Fruit fly (Drosophila melanogaster): ENCODE measurements around the gene Ziz.
A peak's percentile ranks its signal among the peaks of the same experiment; 100 is the strongest.

Ziz gene

dm6 chr2L:7503719-7504118 is 7.6 kb upstream of the Ziz start (continued):
- TF ChIP-seq Sox14 (GFP tag; optimal IDR thresholded peaks at IDR 0.05) (peak; percentile 50), fd85E (GFP tag; optimal IDR thresholded peaks at IDR 0.05) (no peak), Sox15 (GFP tag; optimal IDR thresholded peaks at IDR 0.05) (peak; percentile 4), CG11294 (GFP tag; IDR thresholded peaks at IDR 0.05) (no peak; the same call in 1 of the 2 replicates), acj6 (GFP tag; optimal IDR thresholded peaks at IDR 0.05) (peak; percentile 65), topi (GFP tag; optimal IDR thresholded peaks at IDR 0.05) (peak; percentile 68), CG8632 (GFP tag; optimal IDR thresholded peaks at IDR 0.05) (peak; percentile 42), Lpt (GFP tag; optimal IDR thresholded peaks at IDR 0.05) (peak; percentile 52), CG1621 (tag; optimal IDR thresholded peaks at IDR 0.05) (peak; percentile 68), Ets21C (GFP tag; optimal IDR thresholded peaks at IDR 0.05) (peak; percentile 33), CG16779 (tag; optimal IDR thresholded peaks at IDR 0.05) (no peak), Hr39 (GFP tag; optimal IDR thresholded peaks at IDR 0.05) (peak; percentile 61), ss (GFP tag; optimal IDR thresholded peaks at IDR 0.05) (peak; percentile 65 to 69), Eip78C (GFP tag) (peak; percentile 94), CG32006 (GFP tag; optimal IDR thresholded peaks at IDR 0.05) (peak; percentile 49), CG34406 (GFP tag; optimal IDR thresholded peaks at IDR 0.05) (peak; percentile 53), cyc (GFP tag; optimal IDR thresholded peaks at IDR 0.05) (peak; percentile 57), CG11902 (GFP tag; optimal IDR thresholded peaks at IDR 0.05) (peak; percentile 8), Blimp-1 (GFP tag; optimal IDR thresholded peaks at IDR 0.05) (no peak), CG9139 (GFP tag; optimal IDR thresholded peaks at IDR 0.05) (peak; percentile 23), CG31627 (GFP tag; optimal IDR thresholded peaks at IDR 0.05) (peak; percentile 55), Smox (GFP tag; optimal IDR thresholded peaks at IDR 0.05) (no peak), CG6792 (GFP tag; optimal IDR thresholded peaks at IDR 0.05) (peak; percentile 64)

dm6 chr2L:7501743-7502142 is 5.6 kb upstream of the Ziz start:
- TF ChIP-seq CG32006 (GFP tag; optimal IDR thresholded peaks at IDR 0.05) (peak; percentile 24), CG15336 (GFP tag; IDR thresholded peaks at IDR 0.05) (peak; percentile 24; the same call in 1 of the 2 replicates), Gug (GFP tag; IDR thresholded peaks at IDR 0.05) (no peak), net (GFP tag; optimal IDR thresholded peaks at IDR 0.05) (no peak), ss (GFP tag; optimal IDR thresholded peaks at IDR 0.05) (no peak), CG3032 (tag; optimal IDR thresholded peaks at IDR 0.05) (no peak), spab (GFP tag; optimal IDR thresholded peaks at IDR 0.05) (no peak), CG8119 (GFP tag; IDR thresholded peaks at IDR 0.05) (peak; percentile 23; the same call in 1 of the 3 replicates), CG16779 (tag; optimal IDR thresholded peaks at IDR 0.05) (no peak), CG6163 (GFP tag; IDR thresholded peaks at IDR 0.05) (0 out of 3 replicates have a peak, but pooled peaks have one; percentile 35), eg (GFP tag; IDR thresholded peaks at IDR 0.05) (0 out of 3 replicates have a peak, but pooled peaks have one; percentile 36), CG6792 (GFP tag; optimal IDR thresholded peaks at IDR 0.05) (no peak), CG10631 (GFP tag; optimal IDR thresholded peaks at IDR 0.05) (no peak), CG4318 (GFP tag; optimal IDR thresholded peaks at IDR 0.05) (no peak), Sox14 (GFP tag; optimal IDR thresholded peaks at IDR 0.05) (no peak), Eip78C (GFP tag) (peak; percentile 31), CG11762 (GFP tag; optimal IDR thresholded peaks at IDR 0.05; ENCODE audit: insufficient read depth) (no peak), Blimp-1 (GFP tag; optimal IDR thresholded peaks at IDR 0.05) (no peak), esn (GFP tag; optimal IDR thresholded peaks at IDR 0.05) (no peak), Eip75B (GFP tag; optimal IDR thresholded peaks at IDR 0.05) (no peak), CG3919 (GFP tag; optimal IDR thresholded peaks at IDR 0.05) (no peak), CG8319 (GFP tag; optimal IDR thresholded peaks at IDR 0.05) (no peak), CG7368 (GFP tag; optimal IDR thresholded peaks at IDR 0.05) (no peak), dsx (GFP tag; optimal IDR thresholded peaks at IDR 0.05; ENCODE audit: poor library complexity, severe bottlenecking) (no peak), CG31627 (GFP tag; optimal IDR thresholded peaks at IDR 0.05) (no peak), lz (GFP tag; optimal IDR thresholded peaks at IDR 0.05) (no peak), pdm3 (GFP tag; optimal IDR thresholded peaks at IDR 0.05) (peak; percentile 20), CG34406 (GFP tag; optimal IDR thresholded peaks at IDR 0.05) (no peak), Eip93F (GFP tag; optimal IDR thresholded peaks at IDR 0.05) (no peak), Sox102F (GFP tag; optimal IDR thresholded peaks at IDR 0.05) (no peak), OdsH (GFP tag; optimal IDR thresholded peaks at IDR 0.05) (no peak), Hr4 (GFP tag; optimal IDR thresholded peaks at IDR 0.05) (no peak), CG11294 (GFP tag; IDR thresholded peaks at IDR 0.05) (0 out of 2 replicates have a peak, but pooled peaks have one; percentile 10), vri (GFP tag; optimal IDR thresholded peaks at IDR 0.05) (no peak), salr (GFP tag; optimal IDR thresholded peaks at IDR 0.05) (no peak), CG6276 (GFP tag; optimal IDR thresholded peaks at IDR 0.05) (no peak), Lpt (GFP tag; optimal IDR thresholded peaks at IDR 0.05) (no peak), CG9139 (GFP tag; optimal IDR thresholded peaks at IDR 0.05) (no peak)
